Fruit fly (Drosophila melanogaster): ENCODE results near the gene Ets65A.

Ets65A gene

DNA sequence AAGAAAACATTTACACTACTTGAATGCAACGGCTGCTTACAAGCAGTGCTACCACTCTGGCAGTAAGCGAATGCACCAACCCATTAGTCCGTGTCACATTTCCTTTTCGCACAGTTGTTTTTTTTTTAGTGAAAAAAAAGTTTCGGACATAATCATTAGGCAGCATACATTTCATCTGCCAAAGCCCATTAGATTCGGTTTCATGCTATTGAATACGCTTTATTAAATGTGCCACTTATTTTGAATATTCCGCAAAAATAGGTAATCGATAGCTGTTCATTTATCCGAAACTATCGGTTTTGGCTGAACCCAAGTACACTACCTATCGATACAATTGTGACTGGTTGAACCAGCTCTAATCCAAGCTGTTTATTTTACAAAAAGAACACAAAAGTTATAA lies 42.6 kb upstream of the Ets65A start, which contains the start of gene tant (continued):
- TF ChIP-seq CG14710 (tag; optimal IDR thresholded peaks at IDR 0.05) (peak; percentile 99), oc (tag; optimal IDR thresholded peaks at IDR 0.05) (no peak), gem (tag; optimal IDR thresholded peaks at IDR 0.05) (peak; percentile 13), Dll (GFP tag; IDR thresholded peaks at IDR 0.05; ENCODE audit: partially characterized antibody) (peak; percentile 95), CG12391 (tag; optimal IDR thresholded peaks at IDR 0.05) (peak; percentile 24), CG11696 (GFP tag; IDR thresholded peaks at IDR 0.05) (no peak), CG14050 (GFP tag; IDR thresholded peaks at IDR 0.05) (no peak), CG31441 (GFP tag; IDR thresholded peaks at IDR 0.05) (no peak), CG16863 (GFP tag; optimal IDR thresholded peaks at IDR 0.05) (no peak), Chrac-16 (GFP tag; optimal IDR thresholded peaks at IDR 0.05) (no peak), ftz-f1 (GFP tag; optimal IDR thresholded peaks at IDR 0.05) (no peak), Ada2b (GFP tag; IDR thresholded peaks at IDR 0.05) (no peak), Side (GFP tag; optimal IDR thresholded peaks at IDR 0.05) (peak; percentile 8), fd96Cb (tag; optimal IDR thresholded peaks at IDR 0.05) (no peak), pum (GFP tag; optimal IDR thresholded peaks at IDR 0.05) (no peak), pfk (GFP tag; optimal IDR thresholded peaks at IDR 0.05) (no peak), dan (GFP tag; IDR thresholded peaks at IDR 0.05) (no peak), ttk (GFP tag; IDR thresholded peaks at IDR 0.05) (no peak)

DNA sequence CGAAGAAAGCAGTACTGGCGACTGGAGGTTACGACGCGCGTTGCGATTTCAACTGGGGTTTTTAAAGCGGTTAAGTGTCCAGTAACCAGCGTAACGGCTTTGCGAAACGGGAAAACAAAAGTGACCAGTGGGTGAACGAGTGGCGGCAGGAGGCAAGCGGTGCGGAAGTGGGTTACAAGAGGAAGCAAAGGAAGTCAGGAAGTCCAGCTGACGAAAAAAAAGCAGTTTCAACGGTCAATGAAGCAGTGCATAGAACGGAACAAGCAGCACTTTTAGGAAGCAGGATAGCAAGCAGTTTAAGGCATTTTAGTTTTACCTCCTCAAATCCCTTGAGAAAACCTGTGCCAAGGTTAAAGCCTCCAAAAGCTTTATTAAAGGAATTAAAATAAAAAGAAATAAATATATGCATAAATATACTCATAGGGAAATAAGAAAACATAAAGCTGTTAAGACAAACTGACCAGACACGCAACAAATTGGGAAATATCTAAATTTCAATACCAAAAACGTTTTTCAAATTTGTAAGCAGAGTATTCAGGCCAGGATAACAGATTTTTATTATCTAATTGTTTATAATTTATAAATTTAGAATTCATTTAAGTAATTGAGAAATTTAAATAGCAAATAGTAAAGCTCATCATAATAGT lies 38.2 kb upstream of the Ets65A start, which contains the start of gene CG6592:
CG6592 (plus strand) TSS at position 597 of the 647 bp plus-strand sequence.
- no peak for TF ChIP-seq CG10462 (GFP tag; optimal IDR thresholded peaks at IDR 0.05)
- TF ChIP-seq CG8765 (GFP tag; IDR thresholded peaks at IDR 0.05), result peak; percentile 62; the same call in 1 of the 2 replicates
- TF ChIP-seq Meics (GFP tag; optimal IDR thresholded peaks at IDR 0.05), result no peak
- TF ChIP-seq Hr3 (GFP tag; optimal IDR thresholded peaks at IDR 0.05), result no peak
- no peak for TF ChIP-seq gce (GFP tag; IDR thresholded peaks at IDR 0.05)
- no peak for TF ChIP-seq Atf6 (GFP tag; IDR thresholded peaks at IDR 0.05)
- TF ChIP-seq CG13296 (GFP tag; optimal IDR thresholded peaks at IDR 0.05), result no peak
- no peak for TF ChIP-seq CG6254 (GFP tag; optimal IDR thresholded peaks at IDR 0.05)
- no peak for TF ChIP-seq CG10321 (GFP tag; IDR thresholded peaks at IDR 0.05)
- TF ChIP-seq H2.0 (GFP tag; IDR thresholded peaks at IDR 0.05), result peak; percentile 32; the same call in 1 of the 2 replicates
- no peak for TF ChIP-seq Dad (GFP tag; optimal IDR thresholded peaks at IDR 0.05)
- TF ChIP-seq CG10565 (GFP tag; optimal IDR thresholded peaks at IDR 0.05), result no peak
- no peak for TF ChIP-seq CG12391 (tag; optimal IDR thresholded peaks at IDR 0.05)
- no peak for TF ChIP-seq pzg (GFP tag; optimal IDR thresholded peaks at IDR 0.05)
- TF ChIP-seq chn (GFP tag; optimal IDR thresholded peaks at IDR 0.05), result peak; percentile 33
- TF ChIP-seq vnd (GFP tag; IDR thresholded peaks at IDR 0.05; ENCODE audit: partially characterized antibody), result no peak
- TF ChIP-seq Fer2 (tag; optimal IDR thresholded peaks at IDR 0.05), result no peak
- no peak for TF ChIP-seq CG4282 (GFP tag; optimal IDR thresholded peaks at IDR 0.05)
- no peak for TF ChIP-seq grn (GFP tag; optimal IDR thresholded peaks at IDR 0.05)
- TF ChIP-seq CG16813 (GFP tag; IDR thresholded peaks at IDR 0.05; ENCODE audit: partially characterized antibody), result 0 out of 3 replicates have a peak, but pooled peaks have one; percentile 32
- peak; percentile 87 for TF ChIP-seq ewg (GFP tag; optimal IDR thresholded peaks at IDR 0.05)
- TF ChIP-seq gem (tag; optimal IDR thresholded peaks at IDR 0.05), result peak; percentile 8
- peak; percentile 69; the same call in 1 of the 3 replicates for TF ChIP-seq CG11456 (GFP tag; IDR thresholded peaks at IDR 0.05)
- no peak for TF ChIP-seq CG9437 (GFP tag; optimal IDR thresholded peaks at IDR 0.05)
- no peak for TF ChIP-seq Asciz (GFP tag; optimal IDR thresholded peaks at IDR 0.05)
- no peak for TF ChIP-seq CG13424 (tag; optimal IDR thresholded peaks at IDR 0.05)
- TF ChIP-seq CG7963 (GFP tag; IDR thresholded peaks at IDR 0.05; ENCODE audit: partially characterized antibody), result no peak
- TF ChIP-seq BtbVII (GFP tag; optimal IDR thresholded peaks at IDR 0.05), result no peak
- TF ChIP-seq Usf (GFP tag; optimal IDR thresholded peaks at IDR 0.05), result peak; percentile 68
- TF ChIP-seq stc (GFP tag; IDR thresholded peaks at IDR 0.05), result no peak
- no peak for TF ChIP-seq bigmax (GFP tag; optimal IDR thresholded peaks at IDR 0.05)
- TF ChIP-seq CG4820 (GFP tag; optimal IDR thresholded peaks at IDR 0.05), result peak; percentile 16
- no peak for TF ChIP-seq CG6813 (GFP tag; optimal IDR thresholded peaks at IDR 0.05)
